Worm (Caenorhabditis elegans) whole organism, L2 larva: Measurements from ENCODE around the gene srw-14.

Source experiments
- C34F6.9 ChIP-seq: fragments of 150-350 bp; optimal IDR thresholded peaks from 2 replicates; lab custom pipeline; 2014; ENCODE audit warnings: missing biosample characterization, missing genetic modification characterization
- F13H6.1 ChIP-seq: sonication (generic microtip); optimal IDR thresholded peaks from 2 replicates; lab custom pipeline; 2016; ENCODE audit warnings: missing genetic modification characterization, missing compliant biosample characterization
- R02D3.7 ChIP-seq: fragments of 150-350 bp; optimal IDR thresholded peaks from 2 replicates; lab custom pipeline; 2014; ENCODE audit warnings: missing biosample characterization, missing genetic modification characterization
- Y55F3AM.14 ChIP-seq: fragments of 200-800 bp; sonication (Bioruptor generic); optimal IDR thresholded peaks from 2 replicates; lab custom pipeline; 2018; ENCODE audit warnings: mild to moderate bottlenecking, missing genetic modification characterization, missing compliant biosample characterization
- ZK546.5 ChIP-seq: sonication (generic microtip); optimal IDR thresholded peaks from 2 replicates; lab custom pipeline; 2017; ENCODE audit warnings: missing biosample characterization, missing genetic modification characterization
- alr-1 ChIP-seq: fragments of 150-350 bp; optimal IDR thresholded peaks from 2 replicates; lab custom pipeline; 2014; ENCODE audit warnings: missing biosample characterization, missing genetic modification characterization
- ama-1 ChIP-seq: fragments of 150-350 bp; optimal IDR thresholded peaks from 2 replicates; lab custom pipeline; 2018; ENCODE audit warnings: inconsistent platforms
- ceh-16 ChIP-seq: fragments of 150-350 bp; optimal IDR thresholded peaks from 2 replicates; lab custom pipeline; 2014; ENCODE audit warnings: missing biosample characterization, missing genetic modification characterization
- ceh-82 ChIP-seq: fragments of 150-350 bp; optimal IDR thresholded peaks from 2 replicates; lab custom pipeline; 2014; ENCODE audit warnings: missing biosample characterization, missing genetic modification characterization
- crh-2 ChIP-seq: sonication (generic microtip); optimal IDR thresholded peaks from 2 replicates; lab custom pipeline; 2017; ENCODE audit warnings: missing biosample characterization, missing genetic modification characterization
- dmd-4 ChIP-seq: sonication (generic microtip); optimal IDR thresholded peaks from 2 replicates; lab custom pipeline; 2017; ENCODE audit warnings: missing biosample characterization, missing genetic modification characterization
- elt-1 ChIP-seq: fragments of 150-350 bp; optimal IDR thresholded peaks from 2 replicates; lab custom pipeline; 2014; ENCODE audit warnings: missing biosample characterization, missing genetic modification characterization
- fos-1 ChIP-seq: fragments of 150-350 bp; optimal IDR thresholded peaks from 2 replicates; lab custom pipeline; 2014; ENCODE audit warnings: missing biosample characterization, missing genetic modification characterization
- lin-11 ChIP-seq: fragments of 150-350 bp; sonication (generic microtip); optimal IDR thresholded peaks from 2 replicates; lab custom pipeline; 2014; ENCODE audit warnings: missing biosample characterization, missing genetic modification characterization, inconsistent platforms, mixed read lengths
- lin-13 ChIP-seq: fragments of 150-350 bp; optimal IDR thresholded peaks from 2 replicates; lab custom pipeline; 2014; ENCODE audit warnings: missing biosample characterization, missing genetic modification reagents, missing genetic modification characterization
- mdl-1 ChIP-seq, 2 experiments: fragments of 150-350 bp in 1 of 2; sonication (generic microtip) in 1 of 2; optimal IDR thresholded peaks; 2 replicates each; lab custom pipeline; 2017; ENCODE audit warnings: missing biosample characterization in 2 of 2, missing genetic modification characterization in 2 of 2
- nhr-10 ChIP-seq: sonication (generic microtip); optimal IDR thresholded peaks from 2 replicates; lab custom pipeline; 2017; ENCODE audit warnings: missing biosample characterization, missing genetic modification characterization
- nhr-12 ChIP-seq: fragments of 150-350 bp; optimal IDR thresholded peaks from 2 replicates; lab custom pipeline; 2014; ENCODE audit warnings: missing biosample characterization, missing genetic modification characterization
- nhr-21 ChIP-seq: fragments of 150-350 bp; optimal IDR thresholded peaks from 2 replicates; lab custom pipeline; 2014; ENCODE audit warnings: missing biosample characterization, missing genetic modification characterization
- nhr-237 ChIP-seq: fragments of 150-350 bp; optimal IDR thresholded peaks from 2 replicates; lab custom pipeline; 2014; ENCODE audit warnings: missing biosample characterization, missing genetic modification characterization
- nhr-25 ChIP-seq: fragments of 150-350 bp; sonication (generic microtip); optimal IDR thresholded peaks from 3 replicates; lab custom pipeline; 2014; ENCODE audit warnings: missing biosample characterization, missing genetic modification characterization
- nhr-6 ChIP-seq: fragments of 150-350 bp; optimal IDR thresholded peaks from 2 replicates; lab custom pipeline; 2014; ENCODE audit warnings: missing biosample characterization, missing genetic modification characterization
- nhr-77 ChIP-seq: fragments of 150-350 bp; optimal IDR thresholded peaks from 2 replicates; lab custom pipeline; 2014; ENCODE audit warnings: missing biosample characterization, missing genetic modification characterization
- peb-1 ChIP-seq: fragments of 150-350 bp; optimal IDR thresholded peaks from 2 replicates; lab custom pipeline; 2014; ENCODE audit warnings: missing biosample characterization, missing genetic modification characterization
- sma-3 ChIP-seq: sonication (generic microtip); optimal IDR thresholded peaks from 2 replicates; lab custom pipeline; 2016; ENCODE audit warnings: missing genetic modification reagents, missing genetic modification characterization, missing compliant biosample characterization
- sma-9 ChIP-seq, 2 experiments: fragments of 150-350 bp in 1 of 2; sonication (generic microtip) in 1 of 2; optimal IDR thresholded peaks; 2 replicates each; lab custom pipeline; 2014 to 2016; ENCODE audit warnings: missing genetic modification characterization in 2 of 2, mild to moderate bottlenecking in 1 of 2, missing biosample characterization in 1 of 2, missing compliant biosample characterization in 1 of 2, missing genetic modification reagents in 1 of 2, moderate library complexity in 1 of 2
- snpc-4 ChIP-seq: fragments of 150-350 bp; optimal IDR thresholded peaks from 2 replicates; lab custom pipeline; 2014; ENCODE audit warnings: missing biosample characterization, missing genetic modification characterization
- unc-39 ChIP-seq: fragments of 150-350 bp; optimal IDR thresholded peaks from 2 replicates; lab custom pipeline; 2014; ENCODE audit warnings: missing biosample characterization, missing genetic modification characterization
- zag-1 ChIP-seq: fragments of 150-350 bp; optimal IDR thresholded peaks from 2 replicates; lab custom pipeline; 2014; ENCODE audit warnings: missing biosample characterization, missing genetic modification characterization
- ztf-1 ChIP-seq: fragments of 200-800 bp; sonication (Bioruptor generic); conservative IDR thresholded peaks from 2 replicates; pipeline ENCODE4 v1.3.6; 2022; ENCODE audit warnings: missing genetic modification characterization, missing compliant biosample characterization
- ztf-11 ChIP-seq: sonication (generic microtip); optimal IDR thresholded peaks from 2 replicates; lab custom pipeline; 2017; ENCODE audit warnings: missing biosample characterization, missing genetic modification characterization

Gene srw-14

DNA sequence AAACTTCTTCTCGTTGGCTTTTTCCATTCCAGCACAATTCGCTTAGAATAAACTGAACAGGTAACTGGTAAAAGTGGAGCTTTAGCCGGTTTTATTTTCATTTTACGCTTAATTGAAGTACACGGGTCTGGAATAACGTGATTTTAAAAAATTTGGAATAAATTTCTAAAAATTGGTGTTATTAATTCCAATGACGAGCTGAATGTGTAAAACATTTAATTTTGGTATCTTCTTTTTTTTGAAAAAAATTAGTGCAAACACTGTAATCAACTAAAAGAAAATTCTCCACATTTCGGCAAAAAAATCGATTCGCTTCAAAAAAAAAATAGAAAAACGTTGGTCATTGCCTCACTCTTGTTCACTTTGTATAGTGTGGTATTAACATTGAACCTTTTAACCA lies 46.5 kb downstream of the srw-14 start, which contains the start of gene T10H4.4:
Gene T10H4.4, minus strand, starts transcription at position 101 of the 400 bp plus-strand sequence.
- TF ChIP-seq alr-1 (tag; lab: Kevin White, UChicago) (no peak), fos-1 (tag; lab: Kevin White, UChicago) (no peak), nhr-12 (no peak), unc-39 (tag; lab: Kevin White, UChicago) (no peak), nhr-25 (tag; lab: Kevin White, UChicago) (no peak), F13H6.1 (tag; lab: Kevin White, UChicago) (no peak), ceh-16 (tag; lab: Kevin White, UChicago) (no peak), dmd-4 (tag; lab: Kevin White, UChicago) (no peak), lin-13 (GFP tag; lab: Kevin White, UChicago) (no peak), nhr-10 (tag; lab: Kevin White, UChicago) (no peak), peb-1 (tag; lab: Kevin White, UChicago) (no peak), zag-1 (tag; lab: Kevin White, UChicago) (no peak), sma-9 (GFP tag; optimal IDR thresholded peaks at IDR 0.05; lab: Kevin White, UChicago) (no peak), sma-9 (tag; optimal IDR thresholded peaks at IDR 0.05; lab: Kevin White, UChicago) (no peak), sma-3 (GFP tag; lab: Kevin White, UChicago) (no peak)

DNA sequence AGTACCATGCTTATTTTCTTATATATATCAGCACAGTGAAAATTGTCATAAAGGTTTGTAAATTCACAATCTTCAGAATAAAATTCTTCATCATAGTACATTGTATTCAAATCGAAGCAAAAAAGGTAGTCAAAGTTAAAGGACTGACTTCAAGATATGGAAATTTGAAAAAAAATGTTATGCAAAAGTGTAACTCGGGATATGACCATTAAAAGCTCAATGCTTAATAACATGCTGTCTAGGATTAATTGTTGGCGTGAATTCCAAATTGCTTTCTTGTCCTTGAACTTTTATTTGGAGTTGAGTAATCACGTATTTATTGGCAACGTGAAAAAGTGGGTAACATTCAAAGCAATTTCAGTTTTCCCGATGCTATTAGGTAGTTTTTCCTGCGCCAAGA lies 49.0 kb downstream of the srw-14 start, which contains the start of gene srw-16:
Gene srw-16, minus strand, starts transcription at position 101 of the 400 bp plus-strand sequence.
- TF ChIP-seq R02D3.7 (tag; lab: Kevin White, UChicago) (no peak), C34F6.9 (tag; lab: Kevin White, UChicago) (no peak), ceh-82 (tag; lab: Kevin White, UChicago) (no peak), ceh-16 (tag; lab: Kevin White, UChicago) (no peak), nhr-77 (tag; lab: Kevin White, UChicago) (no peak), nhr-6 (tag; lab: Kevin White, UChicago) (no peak), snpc-4 (tag; lab: Kevin White, UChicago) (no peak), nhr-25 (tag; lab: Kevin White, UChicago) (no peak), crh-2 (tag; lab: Kevin White, UChicago) (no peak), mdl-1 (tag; optimal IDR thresholded peaks at IDR 0.05; lab: Kevin White, UChicago) (no peak), dmd-4 (tag; lab: Kevin White, UChicago) (no peak), nhr-237 (no peak), unc-39 (tag; lab: Kevin White, UChicago) (no peak), ztf-11 (tag; lab: Kevin White, UChicago) (no peak), elt-1 (tag; lab: Kevin White, UChicago) (no peak), lin-11 (tag; lab: Kevin White, UChicago) (no peak), ama-1 (lab: Kevin White, UChicago) (no peak)

DNA sequence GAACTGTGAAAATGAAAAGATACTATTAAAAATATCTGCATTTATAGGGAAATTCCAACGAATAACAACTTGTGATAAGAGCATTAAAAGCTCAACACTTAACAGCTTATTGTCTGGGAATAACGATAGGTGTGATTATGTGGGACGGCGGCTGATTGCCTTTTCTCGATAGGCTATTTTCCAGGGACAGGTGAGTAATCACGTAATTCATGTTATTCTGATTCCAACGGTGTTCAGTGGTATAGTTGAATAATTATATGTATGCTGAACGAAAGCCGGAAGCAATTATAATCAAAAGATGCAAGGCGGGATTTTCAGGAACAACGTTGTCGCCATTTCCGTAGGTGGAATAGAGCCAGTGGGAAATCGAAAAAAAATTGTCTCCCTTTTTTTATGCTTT lies 51.2 kb downstream of the srw-14 start, which contains the start of gene srw-17:
Gene srw-17, minus strand, starts transcription at position 101 of the 400 bp plus-strand sequence.
- TF ChIP-seq ztf-1 (GFP tag; lab: Robert Waterston, UW): no peak
- TF ChIP-seq R02D3.7 (tag; lab: Kevin White, UChicago): no peak
- no peak for TF ChIP-seq nhr-21
- no peak for TF ChIP-seq Y55F3AM.14 (GFP tag; lab: Kevin White, UChicago)
- no peak for TF ChIP-seq ZK546.5 (tag; lab: Kevin White, UChicago)
- TF ChIP-seq C34F6.9 (tag; lab: Kevin White, UChicago): no peak
- TF ChIP-seq lin-13 (GFP tag; lab: Kevin White, UChicago): no peak
- TF ChIP-seq, all 48 proteins: peak for 0
